Worm (Caenorhabditis elegans) whole organism, L1 larva: ENCODE measurements around the gene Y75B8A.10.
A peak's percentile ranks its signal among the peaks of the same experiment; 100 is the strongest.

Experiments used
- C04F5.9 ChIP-seq: sonication (generic microtip); optimal IDR thresholded peaks from 2 replicates; lab custom pipeline; 2016; ENCODE audit warnings: missing genetic modification characterization, missing compliant biosample characterization
- C16A3.4 ChIP-seq: fragments of 150-350 bp; optimal IDR thresholded peaks from 2 replicates; lab custom pipeline; 2014; ENCODE audit warnings: missing biosample characterization, missing genetic modification characterization
- C34B4.2 ChIP-seq: sonication (generic microtip); optimal IDR thresholded peaks from 2 replicates; lab custom pipeline; 2017; ENCODE audit warnings: mild to moderate bottlenecking, missing genetic modification characterization, missing compliant biosample characterization
- F16B12.6 ChIP-seq: fragments of 150-350 bp; optimal IDR thresholded peaks from 2 replicates; lab custom pipeline; 2014; ENCODE audit warnings: missing biosample characterization, missing genetic modification characterization
- aha-1 ChIP-seq: fragments of 150-350 bp; optimal IDR thresholded peaks from 2 replicates; lab custom pipeline; 2014; ENCODE audit warnings: missing biosample characterization, missing genetic modification characterization
- alr-1 ChIP-seq: fragments of 200-800 bp; sonication (Bioruptor generic); optimal IDR thresholded peaks from 2 replicates; lab custom pipeline; 2018; ENCODE audit warnings: borderline replicate concordance, mild to moderate bottlenecking, missing genetic modification characterization, missing compliant biosample characterization
- aly-2 ChIP-seq: fragments of 150-350 bp; optimal IDR thresholded peaks from 2 replicates; lab custom pipeline; 2014; ENCODE audit warnings: missing biosample characterization, missing genetic modification characterization
- blmp-1 ChIP-seq: fragments of 150-350 bp; optimal IDR thresholded peaks from 2 replicates; lab custom pipeline; 2014; ENCODE audit warnings: missing biosample characterization, missing genetic modification characterization
- ces-1 ChIP-seq: fragments of 150-350 bp; optimal IDR thresholded peaks from 2 replicates; lab custom pipeline; 2014; ENCODE audit warnings: missing biosample characterization, missing genetic modification reagents, missing genetic modification characterization
- dpl-1 ChIP-seq, 3 experiments: fragments of 150-350 bp in 2 of 3; sonication (generic microtip) in 1 of 3; optimal IDR thresholded peaks; 2 replicates each; lab custom pipeline; 2014 to 2017; ENCODE audit warnings: missing biosample characterization in 3 of 3, missing genetic modification characterization in 3 of 3, missing genetic modification reagents in 3 of 3
- dsc-1 ChIP-seq: sonication (generic microtip); optimal IDR thresholded peaks from 2 replicates; lab custom pipeline; 2016; ENCODE audit warnings: mild to moderate bottlenecking, missing genetic modification characterization, missing compliant biosample characterization
- efl-3 ChIP-seq: fragments of 200-800 bp; sonication (Bioruptor generic); optimal IDR thresholded peaks from 2 replicates; lab custom pipeline; 2018; ENCODE audit warnings: mild to moderate bottlenecking, missing genetic modification characterization, missing compliant biosample characterization
- egl-27 ChIP-seq, 2 experiments: fragments of 150-350 bp in 1 of 2; sonication (generic microtip); optimal IDR thresholded peaks; 3 replicates each; lab custom pipeline; 2017 to 2018; ENCODE audit warnings: missing biosample characterization in 2 of 2, missing genetic modification characterization in 2 of 2, missing genetic modification reagents in 2 of 2
- fkh-10 ChIP-seq: sonication (generic microtip); optimal IDR thresholded peaks from 2 replicates; lab custom pipeline; 2017; ENCODE audit warnings: missing biosample characterization, missing genetic modification reagents, missing genetic modification characterization
- fkh-8 ChIP-seq: sonication (generic microtip); optimal IDR thresholded peaks from 2 replicates; lab custom pipeline; 2016; ENCODE audit warnings: mild to moderate bottlenecking, missing genetic modification characterization, missing compliant biosample characterization
- hlh-17 ChIP-seq: fragments of 200-800 bp; sonication (Bioruptor generic); optimal IDR thresholded peaks from 2 replicates; lab custom pipeline; 2018; ENCODE audit warnings: missing genetic modification characterization, mild to moderate bottlenecking, missing compliant biosample characterization, moderate library complexity, borderline replicate concordance
- irx-1 ChIP-seq: sonication (generic microtip); optimal IDR thresholded peaks from 2 replicates; lab custom pipeline; 2016; ENCODE audit warnings: missing genetic modification characterization, missing compliant biosample characterization
- lin-13 ChIP-seq: fragments of 150-350 bp; optimal IDR thresholded peaks from 2 replicates; lab custom pipeline; 2014; ENCODE audit warnings: missing biosample characterization, missing genetic modification reagents, missing genetic modification characterization
- lir-3 ChIP-seq: sonication (generic microtip); optimal IDR thresholded peaks from 2 replicates; lab custom pipeline; 2016; ENCODE audit warnings: mild to moderate bottlenecking, missing genetic modification characterization, moderate library complexity, missing compliant biosample characterization; ENCODE audit not compliant: poor library complexity
- mdl-1 ChIP-seq, 2 experiments: fragments of 150-350 bp; optimal IDR thresholded peaks; 2 replicates each; lab custom pipeline; 2014 to 2017; ENCODE audit warnings: missing biosample characterization in 2 of 2, missing genetic modification characterization in 2 of 2, inconsistent platforms in 1 of 2
- mef-2 ChIP-seq: fragments of 150-350 bp; optimal IDR thresholded peaks from 2 replicates; lab custom pipeline; 2014; ENCODE audit warnings: missing biosample characterization, missing genetic modification characterization
- nhr-12 ChIP-seq: sonication (generic microtip); optimal IDR thresholded peaks from 2 replicates; lab custom pipeline; 2017; ENCODE audit warnings: missing biosample characterization, missing genetic modification characterization
- nhr-237 ChIP-seq: fragments of 150-350 bp; optimal IDR thresholded peaks from 2 replicates; lab custom pipeline; 2014; ENCODE audit warnings: missing biosample characterization, missing genetic modification characterization
- nhr-47 ChIP-seq: sonication (generic microtip); optimal IDR thresholded peaks from 2 replicates; lab custom pipeline; 2016; ENCODE audit warnings: mild to moderate bottlenecking, missing genetic modification characterization, moderate library complexity, missing compliant biosample characterization
- nhr-71 ChIP-seq: sonication (generic microtip); optimal IDR thresholded peaks from 2 replicates; lab custom pipeline; 2016; ENCODE audit warnings: mild to moderate bottlenecking, missing genetic modification characterization, moderate library complexity, missing compliant biosample characterization
- nhr-85 ChIP-seq: sonication (generic microtip); peaks from one replicate; lab custom pipeline; 2016; ENCODE audit warnings: missing genetic modification characterization, inconsistent platforms, missing compliant biosample characterization
- pag-3 ChIP-seq: sonication (generic microtip); optimal IDR thresholded peaks from 2 replicates; lab custom pipeline; 2017; ENCODE audit warnings: missing genetic modification characterization, mild to moderate bottlenecking, missing compliant biosample characterization, antibody characterized with exemption, borderline replicate concordance; ENCODE audit not compliant: insufficient read depth
- pqm-1 ChIP-seq: sonication (generic microtip); optimal IDR thresholded peaks from 3 replicates; lab custom pipeline; 2017; ENCODE audit warnings: missing biosample characterization, missing genetic modification characterization
- rnt-1 ChIP-seq: sonication (generic microtip); optimal IDR thresholded peaks from 2 replicates; lab custom pipeline; 2016; ENCODE audit warnings: mild to moderate bottlenecking, missing genetic modification characterization, moderate library complexity, missing compliant biosample characterization
- skn-1 ChIP-seq: fragments of 150-350 bp; optimal IDR thresholded peaks from 2 replicates; lab custom pipeline; 2014; ENCODE audit warnings: missing biosample characterization, missing genetic modification characterization
- snpc-4 ChIP-seq: fragments of 150-350 bp; optimal IDR thresholded peaks from 2 replicates; lab custom pipeline; 2014; ENCODE audit warnings: missing biosample characterization, missing genetic modification characterization
- snu-23 ChIP-seq: sonication (generic microtip); optimal IDR thresholded peaks from 2 replicates; lab custom pipeline; 2016; ENCODE audit warnings: missing genetic modification characterization, missing compliant biosample characterization
- unc-130 ChIP-seq: fragments of 150-350 bp; optimal IDR thresholded peaks from 2 replicates; lab custom pipeline; 2017; ENCODE audit warnings: missing biosample characterization, missing genetic modification characterization, inconsistent platforms
- unc-62 ChIP-seq: fragments of 150-350 bp; optimal IDR thresholded peaks from 2 replicates; lab custom pipeline; 2014; ENCODE audit warnings: missing biosample characterization, missing genetic modification reagents, missing genetic modification characterization
- unc-98 ChIP-seq: fragments of 200-800 bp; sonication (Bioruptor generic); IDR thresholded peaks from 2 replicates; pipeline ENCODE4 v1.3.6; 2022; ENCODE audit warnings: missing genetic modification characterization, missing compliant biosample characterization
- xbp-1 ChIP-seq: sonication (generic microtip); optimal IDR thresholded peaks from 2 replicates; lab custom pipeline; 2016; ENCODE audit warnings: missing genetic modification characterization, missing compliant biosample characterization
- ztf-4 ChIP-seq: fragments of 150-350 bp; optimal IDR thresholded peaks from 2 replicates; lab custom pipeline; 2014; ENCODE audit warnings: missing biosample characterization, missing genetic modification characterization

Y75B8A.10 gene

ce11 chrIII:12182919-12183318 lies at the start of gene Y75B8A.10:
Gene Y75B8A.10 (minus strand): TSS chrIII:12183019.
- no peak for TF ChIP-seq nhr-85 (tag; lab: Kevin White, UChicago)
- no peak for TF ChIP-seq hlh-17 (GFP tag; lab: Kevin White, UChicago)
- no peak for TF ChIP-seq fkh-8 (tag; lab: Kevin White, UChicago)
- TF ChIP-seq alr-1 (tag; lab: Kevin White, UChicago) = no peak
- no peak for TF ChIP-seq efl-3 (GFP tag; lab: Kevin White, UChicago)
- no peak for TF ChIP-seq mdl-1 (tag; optimal IDR thresholded peaks at IDR 0.05; lab: Kevin White, UChicago)
- no peak for TF ChIP-seq fkh-10 (GFP tag; lab: Kevin White, UChicago)
- TF ChIP-seq nhr-71 (tag; lab: Kevin White, UChicago) = no peak
- TF ChIP-seq nhr-12 = no peak
- TF ChIP-seq snpc-4 (tag; lab: Kevin White, UChicago) = no peak
- no peak for TF ChIP-seq rnt-1 (tag; lab: Kevin White, UChicago)
- TF ChIP-seq dpl-1 (GFP tag; optimal IDR thresholded peaks at IDR 0.05; lab: Kevin White, UChicago) = no peak
- TF ChIP-seq aly-2 (tag; lab: Kevin White, UChicago) = no peak
- no peak for TF ChIP-seq aha-1 (tag; lab: Kevin White, UChicago)

- no peak for TF ChIP-seq snu-23 (GFP tag; lab: Kevin White, UChicago)
- no peak for TF ChIP-seq aly-2 (tag; lab: Kevin White, UChicago)
- no peak for TF ChIP-seq egl-27 (tag; optimal IDR thresholded peaks at IDR 0.05; lab: Kevin White, UChicago)
- no peak for TF ChIP-seq xbp-1 (tag; lab: Kevin White, UChicago)
- TF ChIP-seq unc-62 = no peak
- TF ChIP-seq ztf-4 (tag; lab: Kevin White, UChicago) = no peak
Observed at ce11 chrIII:12231539-12231938, 48.7 kb upstream of the Y75B8A.10 start.

DNA sequence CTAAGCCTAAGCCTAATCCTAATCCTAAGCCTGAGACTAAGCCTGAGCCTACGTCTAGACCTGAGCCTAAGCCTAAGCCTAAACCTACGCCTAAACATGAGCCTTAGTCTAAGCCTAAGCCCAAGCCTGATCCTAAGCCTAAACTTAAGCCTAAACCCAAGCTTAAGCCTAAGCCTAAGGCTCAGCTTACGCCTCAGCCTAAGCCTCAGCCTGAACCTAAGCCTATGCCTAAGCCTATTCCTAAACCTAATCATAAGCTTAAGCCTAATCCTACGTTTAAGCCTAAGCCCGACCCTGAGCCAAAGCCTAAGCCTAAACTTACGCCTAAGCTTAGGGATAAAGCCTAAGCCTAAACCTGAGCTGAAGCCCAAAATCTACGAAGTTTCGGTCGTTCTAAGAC lies 47.4 kb upstream of the Y75B8A.10 start:
- no peak for TF ChIP-seq lir-3
- no peak for TF ChIP-seq C16A3.4 (tag; lab: Kevin White, UChicago)
- no peak for TF ChIP-seq C34B4.2 (tag; lab: Kevin White, UChicago)
- TF ChIP-seq nhr-85 (tag; lab: Kevin White, UChicago) = peak; percentile 37

- TF ChIP-seq lin-13 (GFP tag; lab: Kevin White, UChicago) (no peak), snu-23 (GFP tag; lab: Kevin White, UChicago) (no peak), dsc-1 (no peak), nhr-12 (no peak), irx-1 (tag; lab: Kevin White, UChicago) (no peak), nhr-47 (tag; lab: Kevin White, UChicago) (no peak), fkh-10 (GFP tag; lab: Kevin White, UChicago) (no peak), skn-1 (tag; lab: Kevin White, UChicago) (no peak), unc-98 (GFP tag; lab: Robert Waterston, UW) (no peak), pqm-1 (tag; lab: Kevin White, UChicago) (no peak), F16B12.6 (tag; lab: Kevin White, UChicago) (no peak), aha-1 (tag; lab: Kevin White, UChicago) (no peak), nhr-237 (tag; lab: Kevin White, UChicago) (no peak), unc-130 (tag; lab: Kevin White, UChicago) (no peak), C04F5.9 (tag; lab: Kevin White, UChicago) (no peak), ces-1 (GFP tag; lab: Kevin White, UChicago) (no peak), pag-3 (tag; lab: Kevin White, UChicago) (no peak), mef-2 (no peak), blmp-1 (tag; lab: Kevin White, UChicago) (no peak)
Observed at ce11 chrIII:12227935-12228334, 45.1 kb upstream of the Y75B8A.10 start.
